Worm (Caenorhabditis elegans): ENCODE data around the gene C45B11.2.

- no peak for TF ChIP-seq mes-4 (tag; optimal IDR thresholded peaks at IDR 0.05)
- TF ChIP-seq efl-1 (GFP tag; optimal IDR thresholded peaks at IDR 0.05) = no peak
- no peak for TF ChIP-seq F52B5.7 (tag; optimal IDR thresholded peaks at IDR 0.05)
- no peak for TF ChIP-seq tlf-1 (GFP tag; optimal IDR thresholded peaks at IDR 0.05)
- TF ChIP-seq snpc-3.4 (tag; optimal IDR thresholded peaks at IDR 0.05) = no peak
- TF ChIP-seq nhr-90 (tag; optimal IDR thresholded peaks at IDR 0.05) = no peak
- no peak for TF ChIP-seq akir-1 (GFP tag; optimal IDR thresholded peaks at IDR 0.05)
- no peak for TF ChIP-seq him-1 (tag; optimal IDR thresholded peaks at IDR 0.05)
- TF ChIP-seq dpl-1 (GFP tag; optimal IDR thresholded peaks at IDR 0.05) = no peak
- no peak for TF ChIP-seq F37B4.10 (GFP tag; IDR thresholded peaks at IDR 0.05)
These were observed 19.7 kb upstream of the C45B11.2 start, which contains the start of the genes C13G3.12 and hot-6 for ce11 chrV:11022817-11023216.

All from whole organism, young adult.